Worm (Caenorhabditis elegans) whole organism, L4 larva: ENCODE results near the gene sec-6.

Experiments used
- F10B5.3 ChIP-seq: sonication (generic microtip); optimal IDR thresholded peaks from 2 replicates; lab custom pipeline; 2016; ENCODE audit warnings: mild to moderate bottlenecking, missing genetic modification characterization, missing compliant biosample characterization
- F37D6.2 ChIP-seq: sonication (generic microtip); optimal IDR thresholded peaks from 2 replicates; lab custom pipeline; 2016; ENCODE audit warnings: mild to moderate bottlenecking, missing genetic modification characterization, missing compliant biosample characterization
- F44E2.7 ChIP-seq: fragments of 200-800 bp; sonication (Bioruptor generic); IDR thresholded peaks from 2 replicates; pipeline ENCODE4 v2.1.2; 2022; ENCODE audit warnings: missing genetic modification characterization, missing compliant biosample characterization
- F49E8.2 ChIP-seq: sonication (generic microtip); optimal IDR thresholded peaks from 2 replicates; lab custom pipeline; 2016; ENCODE audit warnings: missing compliant biosample characterization, mild to moderate bottlenecking, missing genetic modification characterization, borderline replicate concordance
- R02D3.7 ChIP-seq: fragments of 150-350 bp; sonication (generic microtip); optimal IDR thresholded peaks from 3 replicates; lab custom pipeline; 2014; ENCODE audit warnings: missing biosample characterization, missing genetic modification characterization
- T20F7.1 ChIP-seq: fragments of 200-800 bp; sonication (Bioruptor generic); optimal IDR thresholded peaks from 2 replicates; lab custom pipeline; 2018; ENCODE audit warnings: mild to moderate bottlenecking, missing genetic modification characterization, missing compliant biosample characterization
- T26A8.4 ChIP-seq: fragments of 200-800 bp; sonication (Bioruptor generic); IDR thresholded peaks from 2 replicates; pipeline ENCODE4 v1.3.6; 2022; ENCODE audit warnings: missing genetic modification characterization, missing compliant biosample characterization
- Y105C5A.15 ChIP-seq: fragments of 200-800 bp; sonication (Bioruptor generic); IDR thresholded peaks from 2 replicates; pipeline ENCODE4 v1.3.6; 2022; ENCODE audit warnings: missing genetic modification characterization, missing compliant biosample characterization
- Y48G9A.11 ChIP-seq: fragments of 200-800 bp; sonication (Bioruptor generic); IDR thresholded peaks from 2 replicates; pipeline ENCODE4 v1.3.6; 2022; ENCODE audit warnings: missing genetic modification reagents, missing genetic modification characterization, missing compliant biosample characterization
- Y5F2A.4 ChIP-seq: fragments of 200-800 bp; sonication (Bioruptor generic); optimal IDR thresholded peaks from 2 replicates; lab custom pipeline; 2018; ENCODE audit warnings: mild to moderate bottlenecking, missing genetic modification characterization, missing compliant biosample characterization
- Y75B8A.6 ChIP-seq: fragments of 200-800 bp; sonication (Bioruptor generic); IDR thresholded peaks from 2 replicates; pipeline ENCODE4 v1.3.6; 2022; ENCODE audit warnings: missing genetic modification reagents, missing genetic modification characterization, missing compliant biosample characterization
- ZK337.2 ChIP-seq: fragments of 200-800 bp; sonication (Bioruptor generic); IDR thresholded peaks from 2 replicates; pipeline ENCODE4 v1.3.6; 2022; ENCODE audit warnings: missing genetic modification reagents, missing genetic modification characterization, missing compliant biosample characterization
- aly-2 ChIP-seq: sonication (generic microtip); optimal IDR thresholded peaks from 2 replicates; lab custom pipeline; 2018; ENCODE audit warnings: missing biosample characterization, missing genetic modification characterization
- ama-1 ChIP-seq: fragments of 150-350 bp; optimal IDR thresholded peaks from 2 replicates; lab custom pipeline; 2014; ENCODE audit warnings: inconsistent platforms, mixed read lengths
- attf-4 ChIP-seq: sonication (generic microtip); optimal IDR thresholded peaks from 3 replicates; lab custom pipeline; 2017; ENCODE audit warnings: missing biosample characterization, missing genetic modification characterization
- ceh-28 ChIP-seq: fragments of 150-350 bp; optimal IDR thresholded peaks from 2 replicates; lab custom pipeline; 2014; ENCODE audit warnings: missing biosample characterization, missing genetic modification reagents, missing genetic modification characterization
- ceh-32 ChIP-seq: sonication (generic microtip); optimal IDR thresholded peaks from 2 replicates; lab custom pipeline; 2016; ENCODE audit warnings: mild to moderate bottlenecking, missing genetic modification characterization, missing compliant biosample characterization; ENCODE audit not compliant: poor library complexity
- ceh-44 ChIP-seq: fragments of 200-800 bp; sonication (Bioruptor generic); IDR thresholded peaks from 2 replicates; pipeline ENCODE4 v1.3.6; 2022; ENCODE audit warnings: missing genetic modification reagents, missing genetic modification characterization, missing compliant biosample characterization
- ceh-62 ChIP-seq: sonication (generic microtip); optimal IDR thresholded peaks from 2 replicates; lab custom pipeline; 2017; ENCODE audit warnings: missing biosample characterization, missing genetic modification characterization
- ceh-82 ChIP-seq: sonication (generic microtip); optimal IDR thresholded peaks from 2 replicates; lab custom pipeline; 2017; ENCODE audit warnings: missing biosample characterization, missing genetic modification characterization
- ces-1 ChIP-seq: fragments of 150-350 bp; sonication (generic microtip); optimal IDR thresholded peaks from 4 replicates; lab custom pipeline; 2014; ENCODE audit warnings: missing biosample characterization, missing genetic modification reagents, missing genetic modification characterization
- cey-2 ChIP-seq: sonication (generic microtip); optimal IDR thresholded peaks from 3 replicates; lab custom pipeline; 2017; ENCODE audit warnings: missing genetic modification characterization, mild to moderate bottlenecking, missing compliant biosample characterization, antibody characterized with exemption, borderline replicate concordance; ENCODE audit not compliant: insufficient read depth
- daf-8 ChIP-seq: fragments of 200-800 bp; sonication (Bioruptor generic); IDR thresholded peaks from 2 replicates; pipeline ENCODE4 v1.3.6; 2022; ENCODE audit warnings: missing genetic modification characterization, missing compliant biosample characterization
- gei-8 ChIP-seq: fragments of 200-800 bp; sonication (Bioruptor generic); optimal IDR thresholded peaks from 2 replicates; lab custom pipeline; 2018; ENCODE audit warnings: mild to moderate bottlenecking, missing genetic modification characterization, missing compliant biosample characterization
- hif-1 ChIP-seq, 2 experiments: sonication (generic microtip); optimal IDR thresholded peaks; 2 replicates each; lab custom pipeline; 2016 to 2017; ENCODE audit warnings: missing compliant biosample characterization in 2 of 2, missing genetic modification characterization in 2 of 2, missing genetic modification reagents in 2 of 2, missing genotype in 2 of 2, mild to moderate bottlenecking in 1 of 2
- hlh-11 ChIP-seq: fragments of 200-800 bp; sonication (Bioruptor generic); optimal IDR thresholded peaks from 2 replicates; lab custom pipeline; 2018; ENCODE audit warnings: mild to moderate bottlenecking, missing genetic modification characterization, missing compliant biosample characterization
- hmg-1.1 ChIP-seq: fragments of 200-800 bp; sonication (Bioruptor generic); IDR thresholded peaks from 2 replicates; pipeline ENCODE4 v1.3.6; 2022; ENCODE audit warnings: missing genetic modification reagents, missing genetic modification characterization, missing compliant biosample characterization
- lin-1 ChIP-seq: fragments of 200-800 bp; sonication (Bioruptor generic); IDR thresholded peaks from 2 replicates; pipeline ENCODE4 v1.3.6; 2022; ENCODE audit warnings: missing genetic modification reagents, missing genetic modification characterization, missing compliant biosample characterization
- lin-29 ChIP-seq: fragments of 200-800 bp; sonication (Bioruptor generic); IDR thresholded peaks from 2 replicates; pipeline ENCODE4 v1.3.6; 2022; ENCODE audit warnings: missing genetic modification reagents, missing genetic modification characterization, missing compliant biosample characterization
- lin-39 ChIP-seq: fragments of 150-350 bp; optimal IDR thresholded peaks from 2 replicates; lab custom pipeline; 2014; ENCODE audit warnings: missing biosample characterization, missing genetic modification reagents, missing genetic modification characterization
- lsy-2 ChIP-seq, 2 experiments: fragments of 150-350 bp in 1 of 2; sonication (generic microtip) in 1 of 2; optimal IDR thresholded peaks; 2 replicates each; lab custom pipeline; 2014 to 2017; ENCODE audit warnings: missing biosample characterization in 2 of 2, missing genetic modification characterization in 2 of 2
- madf-9 ChIP-seq: fragments of 200-800 bp; sonication (Bioruptor generic); conservative IDR thresholded peaks from 2 replicates; pipeline ENCODE4 v1.3.6; 2022; ENCODE audit warnings: missing genetic modification reagents, missing genetic modification characterization, missing compliant biosample characterization
- mep-1 ChIP-seq: fragments of 150-350 bp; sonication (generic microtip); optimal IDR thresholded peaks from 3 replicates; lab custom pipeline; 2014; ENCODE audit warnings: missing biosample characterization, missing genetic modification characterization
- mes-2 ChIP-seq: sonication (generic microtip); optimal IDR thresholded peaks from 2 replicates; lab custom pipeline; 2016; ENCODE audit warnings: missing genotype, mild to moderate bottlenecking, missing genetic modification characterization, missing compliant biosample characterization; ENCODE audit not compliant: poor library complexity, severe bottlenecking
- mxl-2 ChIP-seq: fragments of 200-800 bp; sonication (Bioruptor generic); conservative IDR thresholded peaks from 2 replicates; pipeline ENCODE4 v1.3.6; 2022; ENCODE audit warnings: missing genetic modification reagents, missing genetic modification characterization, missing compliant biosample characterization
- mxl-3 ChIP-seq: fragments of 200-800 bp; sonication (Bioruptor generic); optimal IDR thresholded peaks from 2 replicates; lab custom pipeline; 2018; ENCODE audit warnings: mild to moderate bottlenecking, missing genetic modification characterization, missing compliant biosample characterization
- nhr-10 ChIP-seq: fragments of 150-350 bp; optimal IDR thresholded peaks from 2 replicates; lab custom pipeline; 2014; ENCODE audit warnings: missing biosample characterization, missing genetic modification characterization
- nhr-11 ChIP-seq: fragments of 150-350 bp; optimal IDR thresholded peaks from 2 replicates; lab custom pipeline; 2014; ENCODE audit warnings: missing biosample characterization, missing genetic modification characterization
- nhr-48 ChIP-seq: sonication (generic microtip); optimal IDR thresholded peaks from 2 replicates; lab custom pipeline; 2016; ENCODE audit warnings: mild to moderate bottlenecking, missing genetic modification characterization, missing compliant biosample characterization
- nhr-6 ChIP-seq: fragments of 150-350 bp; optimal IDR thresholded peaks from 2 replicates; lab custom pipeline; 2014; ENCODE audit warnings: missing biosample characterization, missing genetic modification characterization
- nhr-76 ChIP-seq: fragments of 150-350 bp; optimal IDR thresholded peaks from 2 replicates; lab custom pipeline; 2014; ENCODE audit warnings: missing biosample characterization, missing genetic modification characterization
- nhr-77 ChIP-seq: fragments of 150-350 bp; optimal IDR thresholded peaks from 2 replicates; lab custom pipeline; 2014; ENCODE audit warnings: missing biosample characterization, missing genetic modification characterization
- rbr-2 ChIP-seq: sonication (generic microtip); optimal IDR thresholded peaks from 2 replicates; lab custom pipeline; 2016; ENCODE audit warnings: missing genotype, missing genetic modification characterization, missing compliant biosample characterization
- saeg-2 ChIP-seq: fragments of 200-800 bp; sonication (Bioruptor generic); IDR thresholded peaks from 2 replicates; pipeline ENCODE4 v1.3.6; 2022; ENCODE audit warnings: missing genetic modification reagents, missing genetic modification characterization, missing compliant biosample characterization
- sdz-12 ChIP-seq: fragments of 200-800 bp; sonication (Bioruptor generic); optimal IDR thresholded peaks from 2 replicates; lab custom pipeline; 2018; ENCODE audit warnings: mild to moderate bottlenecking, missing genetic modification characterization, missing compliant biosample characterization
- set-16 ChIP-seq: fragments of 200-800 bp; sonication (Bioruptor generic); IDR thresholded peaks from 2 replicates; pipeline ENCODE4 v1.3.6; 2022; ENCODE audit warnings: missing genetic modification reagents, missing genetic modification characterization, missing compliant biosample characterization
- tag-97 ChIP-seq: fragments of 200-800 bp; sonication (Bioruptor generic); IDR thresholded peaks from 2 replicates; pipeline ENCODE4 v1.3.6; 2022; ENCODE audit warnings: missing genetic modification characterization, missing compliant biosample characterization
- unc-62 ChIP-seq, 3 experiments: fragments of 150-350 bp in 1 of 3; sonication (generic microtip); optimal IDR thresholded peaks in 2 of 3; peaks in 1 of 3; 1 replicate in 1 of 3; 2 replicates in 2 of 3; lab custom pipeline; 2014 to 2017; ENCODE audit warnings: missing biosample characterization in 3 of 3, missing genetic modification characterization in 3 of 3, missing genetic modification reagents in 3 of 3, missing genotype in 1 of 3
- zag-1 ChIP-seq: fragments of 150-350 bp; optimal IDR thresholded peaks from 2 replicates; lab custom pipeline; 2014; ENCODE audit warnings: missing biosample characterization, missing genetic modification characterization
- zip-11 ChIP-seq: fragments of 200-800 bp; sonication (Bioruptor generic); IDR thresholded peaks from 2 replicates; pipeline ENCODE4 v1.3.6; 2022; ENCODE audit warnings: missing genetic modification characterization, missing compliant biosample characterization
- zip-2 ChIP-seq: fragments of 150-350 bp; optimal IDR thresholded peaks from 2 replicates; lab custom pipeline; 2014; ENCODE audit warnings: missing biosample characterization, missing genetic modification characterization
- ztf-7 ChIP-seq: fragments of 150-350 bp; optimal IDR thresholded peaks from 2 replicates; lab custom pipeline; 2014; ENCODE audit warnings: missing biosample characterization, missing genetic modification characterization

The sec-6 gene

DNA sequence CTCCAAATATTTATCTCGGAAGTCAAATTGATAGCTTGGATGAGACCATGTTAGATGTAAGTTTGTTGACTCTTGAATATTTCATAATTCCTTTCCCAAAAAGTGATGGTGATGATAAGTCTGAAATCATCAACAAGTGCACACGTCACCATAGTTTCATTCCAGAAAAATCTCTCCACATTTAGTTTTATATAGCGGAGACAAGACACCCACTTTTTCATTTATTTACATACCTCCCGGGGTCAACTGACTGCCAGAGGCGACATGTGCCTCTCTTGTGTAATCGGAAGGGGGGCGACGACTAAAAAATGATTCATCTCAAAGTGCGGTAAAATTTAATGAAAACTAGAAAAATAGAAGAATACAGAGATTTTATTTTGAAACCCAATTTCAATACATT is 21.1 kb upstream of the sec-6 start (continued):
- TF ChIP-seq aly-2 (tag; lab: Kevin White, UChicago), result no peak
- no peak for TF ChIP-seq madf-9 (GFP tag; lab: Robert Waterston, UW)
- peak; percentile 38 for TF ChIP-seq mes-2 (tag; lab: Kevin White, UChicago)
- TF ChIP-seq lin-39 (tag; lab: Kevin White, UChicago), result no peak
- no peak for TF ChIP-seq mxl-2 (GFP tag; lab: Robert Waterston, UW)
- no peak for TF ChIP-seq F44E2.7 (GFP tag; lab: Robert Waterston, UW)
- TF ChIP-seq lin-29 (GFP tag; lab: Robert Waterston, UW), result no peak
- TF ChIP-seq hmg-1.1 (GFP tag; lab: Robert Waterston, UW), result peak; percentile 22; the same call in 1 of the 2 replicates
- TF ChIP-seq ceh-82 (tag; lab: Kevin White, UChicago), result no peak
- no peak for TF ChIP-seq nhr-6
- no peak for TF ChIP-seq ces-1 (GFP tag; lab: Kevin White, UChicago)
- TF ChIP-seq gei-8, result no peak
- TF ChIP-seq lin-1 (GFP tag; lab: Robert Waterston, UW), result no peak
- no peak for TF ChIP-seq ceh-28 (tag; lab: Kevin White, UChicago)
- TF ChIP-seq T20F7.1 (GFP tag; lab: Kevin White, UChicago), result no peak
- TF ChIP-seq ceh-44, result no peak
- TF ChIP-seq rbr-2 (tag; lab: Kevin White, UChicago), result no peak
- no peak for TF ChIP-seq zag-1 (tag; lab: Kevin White, UChicago)
- TF ChIP-seq set-16, result no peak
- TF ChIP-seq mxl-3 (GFP tag; lab: Kevin White, UChicago), result no peak
- TF ChIP-seq Y105C5A.15 (GFP tag; lab: Robert Waterston, UW), result no peak
- TF ChIP-seq F49E8.2, result no peak
- TF ChIP-seq sdz-12 (GFP tag; lab: Kevin White, UChicago), result no peak
- TF ChIP-seq lsy-2 (tag; optimal IDR thresholded peaks at IDR 0.05; lab: Kevin White, UChicago), result peak in 1 of 2 experiments; percentile 30
- no peak for TF ChIP-seq nhr-76 (tag; lab: Kevin White, UChicago)
- no peak for TF ChIP-seq Y75B8A.6
- no peak for TF ChIP-seq ceh-62 (tag; lab: Kevin White, UChicago)
- no peak for TF ChIP-seq ceh-32
- TF ChIP-seq mep-1, result peak; percentile 12
- TF ChIP-seq Y5F2A.4 (GFP tag; lab: Kevin White, UChicago), result no peak
- TF ChIP-seq nhr-10 (tag; lab: Kevin White, UChicago), result no peak
- TF ChIP-seq nhr-77 (tag; lab: Kevin White, UChicago), result peak; percentile 42
- no peak for TF ChIP-seq saeg-2 (GFP tag; lab: Robert Waterston, UW)
- TF ChIP-seq cey-2, result no peak
- no peak for TF ChIP-seq attf-4 (tag; lab: Kevin White, UChicago)
- TF ChIP-seq unc-62 (GFP tag; optimal IDR thresholded peaks at IDR 0.05 in 1 of 2; lab: Kevin White, UChicago), result no peak
- TF ChIP-seq unc-62 (tag; optimal IDR thresholded peaks at IDR 0.05; lab: Kevin White, UChicago), result no peak
- TF ChIP-seq ztf-7 (tag; lab: Kevin White, UChicago), result no peak
- TF ChIP-seq R02D3.7, result no peak
- TF ChIP-seq ama-1 (lab: Kevin White, UChicago), result peak; percentile 31
- TF ChIP-seq ZK337.2, result no peak
- TF ChIP-seq zip-2 (tag; lab: Kevin White, UChicago), result no peak
- TF ChIP-seq tag-97, result no peak
- TF ChIP-seq daf-8 (GFP tag; lab: Robert Waterston, UW), result no peak
- peak; percentile 14; the same call in 1 of the 2 replicates for TF ChIP-seq T26A8.4 (GFP tag; lab: Robert Waterston, UW)
- no peak for TF ChIP-seq hif-1 (tag; optimal IDR thresholded peaks at IDR 0.05; lab: Kevin White, UChicago)
- TF ChIP-seq hlh-11 (tag; lab: Kevin White, UChicago), result peak; percentile 71
- TF ChIP-seq F37D6.2, result no peak
- TF ChIP-seq Y48G9A.11 (GFP tag; lab: Robert Waterston, UW), result no peak
- no peak for TF ChIP-seq nhr-11 (tag; lab: Kevin White, UChicago)
- no peak for TF ChIP-seq zip-11
- no peak for TF ChIP-seq F10B5.3
- no peak for TF ChIP-seq nhr-48 (tag; lab: Kevin White, UChicago)
